Fruit fly (Drosophila melanogaster): ENCODE measurements around the gene CG31275.

Gene CG31275

DNA sequence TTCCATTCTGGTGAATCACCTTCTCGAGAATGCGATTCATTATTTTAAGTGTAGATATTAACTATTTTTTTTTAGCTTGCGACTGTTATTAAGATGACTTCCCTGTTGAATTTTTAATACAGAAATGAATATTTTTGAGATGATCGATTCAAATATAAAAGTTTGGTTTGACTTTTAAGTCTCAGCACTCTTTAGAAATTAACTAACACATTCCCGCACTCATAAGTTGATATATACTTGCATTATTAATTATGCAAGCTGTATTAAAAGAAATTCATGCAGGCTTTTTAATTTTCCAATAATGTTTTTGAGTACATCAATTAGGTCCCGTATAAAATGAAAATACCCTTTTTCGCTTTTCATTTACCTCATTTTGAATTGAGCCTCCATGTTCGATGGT lies at the start of gene CG31275:
Gene CG31275 (minus strand): TSS at position 101 of the 400 bp plus-strand sequence.
- no peak for TF ChIP-seq noc (tag; optimal IDR thresholded peaks at IDR 0.05)

DNA sequence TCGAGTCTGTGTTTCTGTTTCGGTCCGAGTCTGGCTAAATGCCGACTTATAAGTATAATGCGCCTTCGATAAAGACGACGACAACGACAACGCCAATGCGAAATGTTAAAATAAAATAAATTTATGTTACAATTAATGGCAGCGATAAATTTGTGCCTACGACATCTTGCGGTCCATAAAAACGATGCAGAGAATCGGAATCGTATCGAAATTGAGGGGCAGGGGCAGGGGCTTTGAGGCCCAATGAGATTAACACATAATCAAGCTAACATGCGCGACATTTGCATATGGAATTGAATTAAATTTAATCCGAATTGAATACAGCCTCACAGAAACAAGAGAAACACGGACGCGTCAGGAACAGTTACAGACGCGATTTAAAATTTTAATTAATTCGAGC lies 49.1 kb upstream of the CG31275 start:
- no peak for TF ChIP-seq noc (tag; optimal IDR thresholded peaks at IDR 0.05)

DNA sequence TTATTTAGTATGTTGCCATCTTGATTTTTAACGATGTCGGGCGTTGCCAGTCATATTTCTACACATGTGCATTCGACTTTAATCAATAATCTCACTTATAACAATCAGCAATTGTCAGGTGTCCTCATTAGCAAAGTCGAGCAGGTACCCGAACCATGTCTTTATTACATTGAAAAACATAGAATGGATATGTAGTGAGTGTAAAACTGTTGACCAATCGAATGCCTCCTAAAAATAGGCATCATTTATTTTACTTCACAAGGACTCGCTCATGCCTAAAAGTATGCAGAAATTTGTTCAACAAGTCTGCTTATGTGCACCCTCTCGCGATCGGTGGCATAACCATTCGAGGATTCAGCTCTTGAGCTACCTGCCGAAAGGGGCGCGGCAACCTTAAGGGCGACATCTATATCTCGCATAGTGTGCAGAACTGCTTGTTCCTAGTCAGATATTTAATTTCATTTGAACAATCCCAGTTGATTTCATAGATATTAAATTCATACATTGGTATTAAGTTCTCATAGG lies 47.4 kb upstream of the CG31275 start:
- TF ChIP-seq noc (tag; optimal IDR thresholded peaks at IDR 0.05): no peak

DNA sequence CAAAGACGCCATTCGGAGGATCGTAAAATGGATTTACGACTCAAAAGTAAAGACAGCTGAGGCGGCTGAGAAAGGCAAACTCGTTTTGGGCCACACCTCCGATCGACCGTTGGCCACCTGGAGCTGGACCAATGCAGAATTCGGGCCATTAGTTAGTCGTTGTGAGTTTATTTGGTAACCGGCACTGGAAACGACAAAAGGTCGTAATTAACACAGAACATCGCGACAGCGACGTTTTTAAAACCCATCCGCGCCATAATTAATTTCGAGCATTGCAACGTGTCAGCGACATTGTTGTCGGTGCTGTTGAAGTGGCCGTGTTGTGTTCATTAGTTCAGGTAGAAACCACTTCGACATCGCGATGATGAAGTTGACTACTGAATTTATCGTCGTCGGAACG lies 46.7 kb upstream of the CG31275 start:
- no peak for TF ChIP-seq noc (tag; optimal IDR thresholded peaks at IDR 0.05)

DNA sequence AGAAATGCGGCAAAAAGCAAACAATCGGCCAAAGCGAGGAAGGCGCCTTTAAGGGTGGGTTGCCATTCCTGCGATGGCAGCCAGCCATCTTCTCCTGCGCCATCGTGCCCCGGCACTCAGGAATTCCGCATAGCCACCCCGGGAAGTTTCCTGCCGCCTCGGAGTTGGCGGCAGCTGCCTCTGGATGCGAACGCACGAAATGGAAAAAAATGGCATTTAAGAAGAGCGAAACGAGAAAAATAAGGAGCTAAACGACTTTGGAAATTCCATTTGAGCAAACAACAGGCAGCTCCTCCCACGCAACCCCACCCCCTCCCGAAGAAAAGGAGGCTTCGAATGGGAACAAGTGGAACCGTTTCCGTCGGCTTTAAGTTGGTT lies 43.4 kb upstream of the CG31275 start:
- no peak for TF ChIP-seq noc (tag; optimal IDR thresholded peaks at IDR 0.05)

DNA sequence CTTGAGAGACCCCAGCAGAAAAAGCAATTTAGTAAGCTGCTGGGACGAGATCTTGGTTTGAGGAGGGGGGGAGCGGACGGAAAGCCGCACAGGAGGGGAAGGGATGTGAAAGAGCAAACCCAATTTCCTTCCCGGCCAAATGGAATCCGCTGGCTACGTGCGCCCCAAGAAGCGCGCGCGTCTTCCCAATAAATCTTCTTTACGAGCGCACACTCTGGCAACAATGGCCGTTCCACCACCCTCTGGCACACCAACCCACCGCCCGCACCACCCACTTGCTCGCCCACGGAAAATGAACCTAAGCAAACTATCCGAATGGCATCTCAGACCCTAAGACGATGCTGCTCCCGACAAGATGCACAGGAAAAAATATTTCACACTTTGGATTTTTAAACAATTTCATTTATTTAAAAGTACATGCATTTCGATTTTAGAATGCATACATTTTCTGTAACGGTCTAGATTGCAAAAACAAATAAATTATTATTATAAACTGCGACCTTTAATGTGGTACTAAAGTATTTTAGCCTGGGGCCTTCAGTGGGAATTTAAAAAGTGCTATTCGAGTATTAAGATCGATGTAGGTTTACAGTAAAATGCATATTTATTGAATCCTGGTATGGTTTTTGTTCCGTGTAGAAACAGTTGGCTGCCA lies 42.9 kb upstream of the CG31275 start:
- TF ChIP-seq noc (tag; optimal IDR thresholded peaks at IDR 0.05): no peak

DNA sequence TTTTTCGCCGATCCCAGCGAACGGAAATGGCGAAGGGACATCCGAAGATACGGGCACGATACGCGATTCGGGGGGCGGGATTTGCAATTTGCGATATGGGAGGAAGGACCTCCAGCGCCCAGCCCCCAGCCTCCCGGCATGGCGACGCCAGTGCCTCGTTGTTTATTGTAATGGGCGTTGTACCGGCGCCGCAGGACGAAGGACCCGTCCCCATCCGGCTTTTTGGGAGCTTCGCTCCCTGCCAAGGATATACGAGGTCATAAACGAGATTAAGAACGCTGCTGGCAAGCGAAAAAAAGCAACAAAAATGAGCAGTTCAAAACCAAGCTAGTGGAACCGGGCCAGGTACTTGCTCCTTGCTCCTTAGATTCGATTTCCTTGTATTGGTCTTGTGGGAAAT lies 41.5 kb upstream of the CG31275 start:
- no peak for TF ChIP-seq noc (tag; optimal IDR thresholded peaks at IDR 0.05)

DNA sequence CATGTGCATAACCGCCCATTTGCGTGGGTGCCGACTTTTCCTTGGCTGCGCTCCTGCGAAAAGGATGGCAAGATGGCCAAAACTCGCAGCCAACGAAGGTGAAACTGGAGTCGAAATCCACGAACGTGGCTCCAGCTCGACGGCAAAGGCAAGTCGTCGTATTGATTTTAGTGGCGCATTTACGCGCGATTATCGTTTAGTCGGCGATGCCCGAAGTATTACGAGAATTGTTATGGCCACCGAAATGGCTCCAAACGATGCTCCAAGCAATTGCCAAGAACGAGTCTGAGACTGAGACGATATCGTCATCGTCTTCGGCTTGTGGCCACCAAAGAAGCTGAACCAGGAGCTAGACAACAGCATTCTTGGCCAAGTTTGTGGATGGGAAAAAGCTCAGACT lies 40.5 kb upstream of the CG31275 start:
- no peak for TF ChIP-seq noc (tag; optimal IDR thresholded peaks at IDR 0.05)

DNA sequence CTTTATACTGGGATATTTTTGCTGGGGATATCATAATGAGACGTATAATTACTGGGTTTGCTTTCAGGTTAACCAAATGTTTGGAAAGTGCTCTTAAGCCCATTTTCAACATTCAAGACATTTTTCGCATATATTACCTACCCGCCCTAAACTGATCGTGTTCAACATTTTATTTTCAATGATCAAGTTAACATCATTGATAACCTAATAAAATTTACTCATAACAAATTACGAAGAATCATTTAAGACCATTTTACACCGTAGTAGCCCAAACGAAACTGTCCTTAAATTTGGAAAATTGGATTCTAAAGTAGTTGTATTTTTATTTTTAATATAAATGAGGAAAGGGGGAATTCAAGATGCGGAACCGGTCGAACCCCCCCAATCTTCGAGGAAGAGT lies 36.9 kb upstream of the CG31275 start, which contains the start of gene Glut3:
Gene Glut3 (plus strand): TSS at position 301 of the 400 bp plus-strand sequence.
- no peak for TF ChIP-seq noc (tag; optimal IDR thresholded peaks at IDR 0.05)

DNA sequence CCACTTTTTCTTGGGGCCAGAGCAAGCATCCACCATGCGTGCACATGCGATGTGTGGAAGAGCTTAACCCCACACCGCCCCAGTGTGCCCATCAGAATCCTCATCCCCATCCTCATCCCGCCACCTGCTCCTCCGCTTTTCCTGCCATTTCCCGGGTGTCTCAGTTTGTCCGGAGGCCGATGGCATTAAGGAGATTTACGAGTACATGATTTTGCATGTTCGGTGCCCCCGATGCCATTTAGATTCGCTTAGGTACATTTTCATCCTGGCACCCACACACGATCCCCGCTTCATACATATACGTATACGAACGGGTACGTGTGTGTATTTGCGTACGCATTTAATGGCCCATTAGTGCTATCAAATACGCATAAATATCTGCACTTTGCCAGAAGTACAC lies 36.2 kb upstream of the CG31275 start:
- TF ChIP-seq noc (tag; optimal IDR thresholded peaks at IDR 0.05): no peak

DNA sequence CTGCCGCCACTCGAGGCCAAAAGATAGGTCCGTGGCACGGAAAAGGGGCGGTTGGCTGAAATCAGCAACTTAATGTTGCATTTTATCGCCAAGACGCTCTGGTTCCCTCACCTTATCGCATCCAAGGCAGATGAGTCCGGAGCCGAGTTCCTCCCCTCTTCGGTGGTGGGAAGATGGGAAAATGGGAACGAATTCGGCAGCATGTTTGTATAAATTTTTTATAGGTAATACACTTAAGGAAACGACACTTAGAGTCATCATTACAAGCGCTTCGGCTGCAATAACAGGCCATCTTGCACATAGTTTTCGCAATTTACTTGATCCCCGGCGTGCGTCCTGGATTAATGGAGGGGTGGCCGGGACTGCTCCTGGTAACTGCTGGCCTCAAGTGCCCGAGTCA lies 33.9 kb upstream of the CG31275 start:
- no peak for TF ChIP-seq noc (tag; optimal IDR thresholded peaks at IDR 0.05)

DNA sequence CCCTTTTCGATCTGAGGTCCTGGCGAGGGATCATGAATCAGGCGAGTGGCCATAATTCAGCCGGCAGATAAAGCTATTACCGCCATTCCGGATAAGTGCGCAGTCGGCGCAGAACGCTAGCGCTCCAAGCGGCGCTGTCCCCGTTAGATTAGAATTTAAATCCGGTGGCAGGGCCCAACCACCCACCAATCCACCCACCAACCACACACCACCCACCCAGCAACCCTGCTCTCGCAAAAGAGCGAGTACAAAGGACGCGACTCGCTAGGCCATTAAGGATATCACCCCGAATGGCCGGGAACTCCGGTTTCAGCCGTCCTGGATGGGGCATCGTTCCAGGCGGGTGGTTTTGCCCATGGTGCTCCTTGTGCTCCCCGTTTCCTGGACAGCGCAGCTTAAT lies 32.8 kb upstream of the CG31275 start:
- TF ChIP-seq noc (tag; optimal IDR thresholded peaks at IDR 0.05): no peak

DNA sequence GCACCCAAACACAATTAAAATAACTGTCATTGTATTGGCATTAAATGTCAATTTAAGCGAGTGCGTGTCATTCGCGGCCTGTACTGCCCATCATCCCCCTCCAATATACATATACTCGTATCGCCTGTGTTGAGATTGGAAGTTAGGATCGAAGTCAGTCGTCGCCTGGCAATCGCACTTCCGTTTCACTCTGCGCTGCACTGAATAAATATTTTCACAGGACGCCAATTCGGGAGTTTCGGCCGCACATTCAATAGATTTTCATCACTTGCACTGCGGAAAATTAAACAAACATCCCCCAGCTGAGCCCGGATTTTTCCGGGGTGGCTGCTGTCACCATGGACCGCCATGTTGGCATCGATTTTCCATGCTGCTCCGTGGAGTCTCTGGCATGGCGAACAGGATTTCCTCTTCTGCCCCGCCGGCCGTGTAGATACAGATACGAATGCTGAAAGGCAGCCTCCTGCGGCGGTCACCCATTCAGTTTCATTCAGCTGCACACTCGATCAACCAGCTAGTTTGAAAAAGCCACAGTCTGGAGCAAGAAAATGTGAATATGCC lies 32.1 kb upstream of the CG31275 start:
- TF ChIP-seq noc (tag; optimal IDR thresholded peaks at IDR 0.05): no peak

DNA sequence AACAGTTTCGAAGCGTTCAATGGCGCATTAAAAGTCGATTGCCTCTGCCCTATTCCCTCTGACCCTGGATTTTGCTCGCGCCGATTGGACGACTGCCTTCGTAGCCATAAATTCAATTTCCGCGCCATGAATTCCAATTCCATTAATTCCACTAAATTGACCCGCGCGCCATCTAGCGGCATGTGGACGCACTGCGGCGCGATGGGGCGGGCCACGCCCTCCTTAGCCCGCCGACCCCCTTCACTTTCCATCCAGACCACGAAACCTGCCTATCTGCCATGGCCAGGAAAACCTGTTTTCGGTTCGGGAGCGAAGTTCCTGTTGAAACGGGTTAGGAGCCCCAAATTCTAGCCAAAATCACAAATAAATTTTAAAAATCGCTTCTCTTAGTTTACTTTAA lies 31.3 kb upstream of the CG31275 start:
- TF ChIP-seq noc (tag; optimal IDR thresholded peaks at IDR 0.05): no peak

DNA sequence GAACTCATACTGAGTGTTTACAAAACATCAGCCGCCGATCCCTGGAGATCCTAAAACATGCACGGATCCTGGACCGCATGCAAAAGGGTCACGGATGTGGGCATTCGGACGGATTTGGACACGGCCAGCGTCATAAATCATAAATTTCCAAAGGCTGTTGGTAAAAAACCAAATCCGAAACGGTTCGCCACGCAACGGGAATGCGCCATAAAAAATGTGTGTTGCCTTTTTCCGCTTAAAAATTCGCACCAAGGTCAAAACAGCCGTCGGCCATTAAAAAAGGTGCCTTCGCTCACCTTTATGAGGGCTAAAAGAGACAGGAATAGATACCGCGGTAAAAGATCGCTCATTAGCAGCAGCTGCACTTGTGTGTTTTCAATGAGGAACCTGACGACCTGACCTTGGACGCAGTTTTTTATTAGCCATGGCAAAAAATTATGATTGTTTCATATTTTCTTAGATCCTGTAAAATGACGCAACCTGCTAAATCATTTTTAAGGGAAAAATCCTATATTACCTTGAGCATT lies 22.1 kb upstream of the CG31275 start:
- TF ChIP-seq noc (tag; optimal IDR thresholded peaks at IDR 0.05): no peak

DNA sequence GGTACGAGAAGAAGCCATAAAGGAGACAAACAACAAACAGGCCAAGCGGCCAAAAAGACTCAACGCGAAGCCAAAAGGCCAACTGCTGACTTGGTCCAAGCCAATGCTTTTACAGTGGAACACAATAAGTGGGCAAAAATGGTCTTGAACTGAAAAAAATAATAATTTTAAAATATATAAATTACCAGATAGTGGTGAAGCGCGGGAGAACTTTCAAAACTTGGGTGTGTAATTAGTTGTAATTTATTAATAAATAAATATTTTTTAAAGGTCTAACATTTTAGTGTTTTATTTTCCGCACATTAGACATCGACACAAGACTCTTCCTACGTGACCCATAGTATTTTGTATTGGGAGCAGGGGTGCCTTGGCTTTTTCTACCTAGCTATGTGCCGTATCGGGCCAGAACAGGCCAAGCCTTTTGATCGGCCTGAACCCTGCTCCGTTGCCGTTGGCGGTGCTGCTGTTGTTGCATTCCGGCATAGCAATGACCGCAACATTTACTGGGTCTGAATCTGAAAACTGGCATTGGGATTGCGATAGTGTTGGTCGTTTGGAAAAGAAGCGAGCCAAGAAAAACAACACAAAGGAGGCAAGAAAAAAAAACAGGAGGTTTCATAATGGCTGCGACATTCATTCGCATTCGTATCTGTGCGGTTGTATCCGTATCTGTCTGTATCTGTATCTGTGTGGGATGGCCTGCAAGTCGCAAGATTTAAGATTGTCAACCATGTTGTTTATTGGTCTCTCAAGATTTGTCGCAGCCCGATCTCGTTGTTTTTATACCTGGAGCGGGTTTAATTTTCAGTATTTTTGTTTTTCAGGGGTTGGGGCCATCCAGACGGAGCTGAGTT lies 20.7 kb upstream of the CG31275 start:
- TF ChIP-seq noc (tag; optimal IDR thresholded peaks at IDR 0.05): no peak
